Worm (Caenorhabditis elegans) whole organism, late embryonic: Measurements from ENCODE around the gene C35A11.2.

ENCODE experiments used
- elt-2 ChIP-seq: sonication (generic microtip); optimal IDR thresholded peaks from 2 replicates; lab custom pipeline; 2016; ENCODE audit warnings: missing genetic modification reagents, missing genetic modification characterization, missing compliant biosample characterization
- ets-4 ChIP-seq: sonication (generic microtip); optimal IDR thresholded peaks from 2 replicates; lab custom pipeline; 2016; ENCODE audit warnings: missing genetic modification characterization, missing compliant biosample characterization
- lin-11 ChIP-seq: fragments of 200-800 bp; sonication (Bioruptor generic); optimal IDR thresholded peaks from 2 replicates; lab custom pipeline; 2018; ENCODE audit warnings: mild to moderate bottlenecking, missing genetic modification characterization, missing compliant biosample characterization
- pqm-1 ChIP-seq: sonication (generic microtip); optimal IDR thresholded peaks from 2 replicates; lab custom pipeline; 2016; ENCODE audit warnings: missing genetic modification characterization, missing compliant biosample characterization
- pros-1 ChIP-seq: fragments of 150-350 bp; optimal IDR thresholded peaks from 2 replicates; lab custom pipeline; 2014; ENCODE audit warnings: missing biosample characterization, missing genetic modification reagents, missing genetic modification characterization
- ref-2 ChIP-seq: sonication (generic microtip); optimal IDR thresholded peaks from 2 replicates; lab custom pipeline; 2016; ENCODE audit warnings: missing genetic modification characterization, missing compliant biosample characterization
- rnt-1 ChIP-seq: sonication (generic microtip); optimal IDR thresholded peaks from 2 replicates; lab custom pipeline; 2016; ENCODE audit warnings: missing genetic modification characterization, missing compliant biosample characterization

ce11 chrV:5405053-5405452, 19.0 kb downstream of the C35A11.2 start, which contains the start of gene dmsr-7:
- no peak for TF ChIP-seq ref-2 (tag; lab: Kevin White, UChicago)
- no peak for TF ChIP-seq lin-11 (tag; lab: Kevin White, UChicago)
- no peak for TF ChIP-seq elt-2 (tag; lab: Kevin White, UChicago)
- TF ChIP-seq ets-4 (tag; lab: Kevin White, UChicago): no peak
- no peak for TF ChIP-seq rnt-1
- no peak for TF ChIP-seq pqm-1 (tag; lab: Kevin White, UChicago)
- TF ChIP-seq pros-1 (tag; lab: Kevin White, UChicago): no peak
